Fruit fly (Drosophila melanogaster) whole organism, embryonic: ENCODE measurements around the gene CG10674.

Experiments used
- Adf1 ChIP-seq: fragments of 200-800 bp; sonication (Bioruptor generic); IDR thresholded peaks from 2 replicates; pipeline ENCODE4 v1.3.6; 2022; ENCODE audit warnings: missing biosample characterization, missing genetic modification characterization
- Aef1 ChIP-seq: fragments of 200-800 bp; sonication (Bioruptor generic); IDR thresholded peaks from 3 replicates; pipeline ENCODE4 v1.3.6; 2022; ENCODE audit warnings: missing biosample characterization, missing genetic modification characterization
- CG10979 ChIP-seq: fragments of 200-800 bp; sonication (Bioruptor generic); optimal IDR thresholded peaks from 2 replicates; lab custom pipeline; 2018; ENCODE audit warnings: missing biosample characterization, mild to moderate bottlenecking, missing genetic modification characterization, moderate library complexity
- CG12942 ChIP-seq: fragments of 200-800 bp; sonication (Bioruptor generic); optimal IDR thresholded peaks from 3 replicates; lab custom pipeline; 2016; ENCODE audit warnings: missing biosample characterization, missing genetic modification characterization
- CG15479 ChIP-seq: fragments of 200-800 bp; sonication (Bioruptor generic); optimal IDR thresholded peaks from 3 replicates; lab custom pipeline; 2019; ENCODE audit warnings: missing biosample characterization, mild to moderate bottlenecking, missing genetic modification characterization, moderate library complexity
- CG17186 ChIP-seq: fragments of 200-800 bp; sonication (Bioruptor generic); optimal IDR thresholded peaks from 3 replicates; lab custom pipeline; 2017; ENCODE audit warnings: missing biosample characterization, missing genetic modification reagents, missing genetic modification characterization
- CG34376 ChIP-seq: fragments of 200-800 bp; sonication (Bioruptor generic); optimal IDR thresholded peaks from 2 replicates; lab custom pipeline; 2018; ENCODE audit warnings: missing biosample characterization, mild to moderate bottlenecking, missing genetic modification characterization
- CG4328 ChIP-seq: fragments of 200-800 bp; sonication (Bioruptor generic); optimal IDR thresholded peaks from 3 replicates; lab custom pipeline; 2017; ENCODE audit warnings: missing biosample characterization, missing genetic modification reagents, missing genetic modification characterization
- CG4404 ChIP-seq: fragments of 200-800 bp; sonication (Bioruptor generic); IDR thresholded peaks from 2 replicates; pipeline ENCODE4 v1.3.6; 2022; ENCODE audit warnings: missing biosample characterization, missing genetic modification characterization
- CG7786 ChIP-seq: fragments of 200-800 bp; sonication (Bioruptor generic); optimal IDR thresholded peaks from 2 replicates; lab custom pipeline; 2016; ENCODE audit warnings: missing biosample characterization, missing genetic modification characterization
- CG7963 ChIP-seq: fragments of 200-800 bp; sonication (Bioruptor generic); IDR thresholded peaks from 3 replicates; pipeline ENCODE4 v1.3.6; 2022; ENCODE audit warnings: missing biosample characterization, missing genetic modification characterization; ENCODE audit not compliant: partially characterized antibody
- CG8478 ChIP-seq: fragments of >200 bp; optimal IDR thresholded peaks from 2 replicates; lab custom pipeline; 2018
- CG9437 ChIP-seq: fragments of 200-800 bp; sonication (Bioruptor generic); optimal IDR thresholded peaks from 2 replicates; lab custom pipeline; 2018; ENCODE audit warnings: missing biosample characterization, mild to moderate bottlenecking, missing genetic modification characterization
- CG9797 ChIP-seq: fragments of 200-800 bp; sonication (Bioruptor generic); optimal IDR thresholded peaks from 3 replicates; lab custom pipeline; 2018; ENCODE audit warnings: missing biosample characterization, mild to moderate bottlenecking, missing genetic modification characterization
- GATAe ChIP-seq: fragments of 200-800 bp; sonication (Bioruptor generic); conservative IDR thresholded peaks from 2 replicates; pipeline ENCODE4 v1.3.6; 2022; ENCODE audit warnings: missing biosample characterization, missing genetic modification characterization
- Hr78 ChIP-seq, 2 experiments: fragments of 200-800 bp in 1 of 2; fragments of >200 bp in 1 of 2; sonication (Bioruptor generic) in 1 of 2; optimal IDR thresholded peaks; 2 replicates each; lab custom pipeline; 2017 to 2019; ENCODE audit warnings: missing biosample characterization in 2 of 2, missing genetic modification characterization in 2 of 2, mild to moderate bottlenecking in 1 of 2, moderate library complexity in 1 of 2
- Lim3 ChIP-seq: fragments of 200-800 bp; sonication (Bioruptor generic); IDR thresholded peaks from 2 replicates; pipeline ENCODE4 v1.3.6; 2022; ENCODE audit warnings: missing biosample characterization, missing genetic modification characterization
- Med ChIP-seq: fragments of 200-800 bp; sonication (Bioruptor generic); peaks from one replicate; lab custom pipeline; 2016; ENCODE audit warnings: missing biosample characterization, missing genetic modification characterization, mild to moderate bottlenecking, inconsistent platforms, moderate library complexity
- Pdp1 ChIP-seq, 2 experiments: fragments of 200-800 bp; sonication (Bioruptor generic); optimal IDR thresholded peaks; 3 replicates each; lab custom pipeline; 2016; ENCODE audit warnings: missing biosample characterization in 2 of 2, missing genetic modification characterization in 2 of 2, mild to moderate bottlenecking in 1 of 2, moderate library complexity in 1 of 2
- Ravus ChIP-seq: fragments of 200-800 bp; sonication (Bioruptor generic); IDR thresholded peaks from 2 replicates; pipeline ENCODE4 v1.3.6; 2022; ENCODE audit warnings: missing biosample characterization, missing genetic modification characterization
- Sox100B ChIP-seq: fragments of 200-800 bp; sonication (Bioruptor generic); optimal IDR thresholded peaks from 3 replicates; lab custom pipeline; 2018; ENCODE audit warnings: missing biosample characterization, mild to moderate bottlenecking, missing genetic modification characterization
- TFAM ChIP-seq: fragments of 200-800 bp; sonication (Bioruptor generic); optimal IDR thresholded peaks from 2 replicates; lab custom pipeline; 2017; ENCODE audit warnings: missing biosample characterization, missing genetic modification characterization, inconsistent platforms
- ato ChIP-seq: fragments of 200-800 bp; sonication (Bioruptor generic); IDR thresholded peaks from 2 replicates; pipeline ENCODE4 v1.3.6; 2022; ENCODE audit warnings: missing biosample characterization, missing genetic modification characterization; ENCODE audit not compliant: partially characterized antibody
- bcd ChIP-seq: fragments of 200-800 bp; sonication (Bioruptor generic); optimal IDR thresholded peaks from 2 replicates; lab custom pipeline; 2017; ENCODE audit warnings: missing biosample characterization, mild to moderate bottlenecking, missing genetic modification characterization
- caup ChIP-seq: fragments of 200-800 bp; sonication (Bioruptor generic); optimal IDR thresholded peaks from 3 replicates; lab custom pipeline; 2017; ENCODE audit warnings: missing biosample characterization, mild to moderate bottlenecking, missing genetic modification characterization, moderate library complexity; ENCODE audit not compliant: severe bottlenecking
- chif ChIP-seq, 2 experiments: fragments of 200-800 bp; sonication (Bioruptor generic); optimal IDR thresholded peaks; 3 replicates each; lab custom pipeline; 2016; ENCODE audit warnings: missing biosample characterization in 2 of 2, missing genetic modification characterization in 2 of 2
- cwo ChIP-seq: fragments of 200-800 bp; sonication (Bioruptor generic); optimal IDR thresholded peaks from 3 replicates; lab custom pipeline; 2017; ENCODE audit warnings: missing biosample characterization, missing genetic modification characterization, mild to moderate bottlenecking, moderate library complexity, missing genetic modification reagents
- gsb ChIP-seq: fragments of 200-800 bp; sonication (Bioruptor generic); IDR thresholded peaks from 2 replicates; pipeline ENCODE4 v1.3.6; 2022; ENCODE audit warnings: missing biosample characterization, missing genetic modification characterization
- lab ChIP-seq: fragments of 200-800 bp; sonication (Bioruptor generic); optimal IDR thresholded peaks from 3 replicates; lab custom pipeline; 2017; ENCODE audit warnings: missing biosample characterization, missing genetic modification characterization, mild to moderate bottlenecking, moderate library complexity, missing genetic modification reagents
- mirr ChIP-seq: fragments of 200-800 bp; sonication (Bioruptor generic); optimal IDR thresholded peaks from 3 replicates; lab custom pipeline; 2018; ENCODE audit warnings: missing biosample characterization, mild to moderate bottlenecking, missing genetic modification characterization
- mld ChIP-seq: fragments of 200-800 bp; sonication (Bioruptor generic); IDR thresholded peaks from 3 replicates; pipeline ENCODE4 v1.3.6; 2022; ENCODE audit warnings: missing biosample characterization, missing genetic modification characterization; ENCODE audit not compliant: partially characterized antibody
- oc ChIP-seq: fragments of 200-800 bp; sonication (Bioruptor generic); optimal IDR thresholded peaks from 2 replicates; lab custom pipeline; 2018; ENCODE audit warnings: missing biosample characterization, mild to moderate bottlenecking, missing genetic modification characterization, moderate library complexity
- peb ChIP-seq: fragments of 200-800 bp; sonication (Bioruptor generic); IDR thresholded peaks from 2 replicates; pipeline ENCODE4 v1.3.6; 2022; ENCODE audit warnings: missing biosample characterization, missing genetic modification characterization
- pita ChIP-seq: fragments of 200-800 bp; sonication (Bioruptor generic); optimal IDR thresholded peaks from 2 replicates; lab custom pipeline; 2017; ENCODE audit warnings: missing biosample characterization, mild to moderate bottlenecking, missing genetic modification characterization
- pum ChIP-seq: fragments of 200-800 bp; sonication (Bioruptor generic); optimal IDR thresholded peaks from 2 replicates; lab custom pipeline; 2016; ENCODE audit warnings: missing biosample characterization, missing genetic modification characterization
- ro ChIP-seq: fragments of 200-800 bp; sonication (Bioruptor generic); IDR thresholded peaks from 2 replicates; pipeline ENCODE4 v1.3.6; 2022; ENCODE audit warnings: missing biosample characterization, missing genetic modification characterization
- run ChIP-seq: fragments of 200-800 bp; sonication (Bioruptor generic); optimal IDR thresholded peaks from 3 replicates; lab custom pipeline; 2018; ENCODE audit warnings: missing biosample characterization, mild to moderate bottlenecking, missing genetic modification characterization
- sd ChIP-seq: fragments of 200-800 bp; sonication (Bioruptor generic); optimal IDR thresholded peaks from 3 replicates; lab custom pipeline; 2018; ENCODE audit warnings: missing biosample characterization, mild to moderate bottlenecking, missing genetic modification characterization, moderate library complexity
- sens-2 ChIP-seq: fragments of 200-800 bp; sonication (Bioruptor generic); IDR thresholded peaks from 2 replicates; pipeline ENCODE4 v1.3.6; 2022; ENCODE audit warnings: missing biosample characterization, missing genetic modification characterization
- sisA ChIP-seq: fragments of 200-800 bp; sonication (Bioruptor generic); IDR thresholded peaks from 2 replicates; pipeline ENCODE4 v1.3.6; 2022; ENCODE audit warnings: missing biosample characterization, missing genetic modification characterization
- sob ChIP-seq: fragments of 200-800 bp; sonication (Bioruptor generic); IDR thresholded peaks from 2 replicates; pipeline ENCODE4 v1.3.6; 2022; ENCODE audit warnings: missing biosample characterization, missing genetic modification characterization
- sug ChIP-seq: fragments of 200-800 bp; optimal IDR thresholded peaks from 2 replicates; lab custom pipeline; 2019; ENCODE audit warnings: missing biosample characterization, mild to moderate bottlenecking, missing genetic modification characterization, moderate library complexity
- tap ChIP-seq: fragments of 200-800 bp; optimal IDR thresholded peaks from 3 replicates; lab custom pipeline; 2019; ENCODE audit warnings: missing biosample characterization, mild to moderate bottlenecking, missing genetic modification characterization, moderate library complexity
- tll ChIP-seq, 2 experiments: fragments of 200-800 bp in 1 of 2; fragments of >200 bp in 1 of 2; sonication (Bioruptor generic) in 1 of 2; optimal IDR thresholded peaks; 2 replicates each; lab custom pipeline; 2017 to 2019; ENCODE audit warnings: missing biosample characterization in 2 of 2, missing genetic modification characterization in 2 of 2, mild to moderate bottlenecking in 1 of 2, moderate library complexity in 1 of 2
- trh ChIP-seq: fragments of 200-800 bp; sonication (Bioruptor generic); optimal IDR thresholded peaks from 2 replicates; lab custom pipeline; 2016; ENCODE audit warnings: missing biosample characterization, missing genetic modification characterization
- usp ChIP-seq: fragments of >200 bp; optimal IDR thresholded peaks from 2 replicates; lab custom pipeline; 2017; ENCODE audit warnings: missing biosample characterization, missing genetic modification characterization
- zfh1 ChIP-seq: fragments of 200-800 bp; sonication (Bioruptor generic); IDR thresholded peaks from 3 replicates; pipeline ENCODE4 v1.3.6; 2022; ENCODE audit warnings: missing biosample characterization, missing genetic modification characterization

Gene CG10674

dm6 chr3L:5176789-5177188, 40.7 kb upstream of the CG10674 start (continued):
- TF ChIP-seq peb: no peak
- peak; percentile 40 for TF ChIP-seq cwo (GFP tag; lab: Kevin White, UChicago)
- TF ChIP-seq tll (GFP tag; optimal IDR thresholded peaks at IDR 0.05; lab: Kevin White, UChicago): no peak
- TF ChIP-seq CG10979 (tag; lab: Kevin White, UChicago): no peak
- no peak for TF ChIP-seq zfh1 (GFP tag; lab: Robert Waterston, UW)
- TF ChIP-seq CG8478 (lab: Kevin White, UChicago): no peak
- no peak for TF ChIP-seq tap
- peak in 1 of 2 experiments; percentile 13 for TF ChIP-seq Pdp1 (GFP tag; optimal IDR thresholded peaks at IDR 0.05; lab: Kevin White, UChicago)
- no peak for TF ChIP-seq Aef1
- TF ChIP-seq pita (GFP tag; lab: Kevin White, UChicago): no peak
- no peak for TF ChIP-seq sisA (GFP tag; lab: Robert Waterston, UW)
- no peak for TF ChIP-seq chif (GFP tag; optimal IDR thresholded peaks at IDR 0.05; lab: Kevin White, UChicago)
- TF ChIP-seq gsb: no peak
- no peak for TF ChIP-seq ato (GFP tag; lab: Robert Waterston, UW)
- TF ChIP-seq mirr (GFP tag; lab: Kevin White, UChicago): peak; percentile 92
- TF ChIP-seq lab (GFP tag; lab: Kevin White, UChicago): peak; percentile 59
- no peak for TF ChIP-seq Ravus (GFP tag; lab: Robert Waterston, UW)
- peak; percentile 34 for TF ChIP-seq CG34376 (GFP tag; lab: Kevin White, UChicago)
- no peak for TF ChIP-seq bcd (GFP tag; lab: Kevin White, UChicago)
- no peak for TF ChIP-seq CG7786
- TF ChIP-seq GATAe (GFP tag; lab: Robert Waterston, UW): peak; percentile 40
- no peak for TF ChIP-seq run (tag; lab: Kevin White, UChicago)
- TF ChIP-seq Sox100B (GFP tag; lab: Kevin White, UChicago): no peak
- no peak for TF ChIP-seq sob
- TF ChIP-seq CG17186 (GFP tag; lab: Kevin White, UChicago): no peak
- TF ChIP-seq TFAM: no peak
- no peak for TF ChIP-seq oc (tag; lab: Kevin White, UChicago)
- TF ChIP-seq caup (GFP tag; lab: Kevin White, UChicago): peak; percentile 27
- TF ChIP-seq Hr78 (GFP tag; optimal IDR thresholded peaks at IDR 0.05; lab: Kevin White, UChicago): peak in 1 of 2 experiments; percentile 60
- TF ChIP-seq CG12942: no peak
- TF ChIP-seq sens-2 (GFP tag; lab: Robert Waterston, UW): peak; percentile 35; the same call in 1 of the 2 replicates
- TF ChIP-seq mld (GFP tag; lab: Robert Waterston, UW): no peak
- TF ChIP-seq trh (GFP tag; lab: Kevin White, UChicago): no peak
- TF ChIP-seq ro: no peak
- no peak for TF ChIP-seq pum (GFP tag; lab: Kevin White, UChicago)
- TF ChIP-seq CG4328 (GFP tag; lab: Kevin White, UChicago): no peak
- no peak for TF ChIP-seq usp (GFP tag; lab: Kevin White, UChicago)
- peak; percentile 53 for TF ChIP-seq sd (tag; lab: Kevin White, UChicago)
- peak; percentile 63 for TF ChIP-seq sug (tag; lab: Kevin White, UChicago)
- TF ChIP-seq CG15479: peak; percentile 68
- TF ChIP-seq, all 482 proteins: peak for 15

dm6 chr3L:5176071-5176470, 40.0 kb upstream of the CG10674 start:
- TF ChIP-seq Adf1 (GFP tag; lab: Robert Waterston, UW): no peak
- no peak for TF ChIP-seq CG9797
- TF ChIP-seq Lim3 (GFP tag; lab: Robert Waterston, UW): no peak
- no peak for TF ChIP-seq CG9437 (GFP tag; lab: Kevin White, UChicago)
- no peak for TF ChIP-seq CG4404
- TF ChIP-seq Med: peak; percentile 64
- no peak for TF ChIP-seq CG7963
